Worm (Caenorhabditis elegans): ENCODE measurements around the gene sdz-1.

DNA sequence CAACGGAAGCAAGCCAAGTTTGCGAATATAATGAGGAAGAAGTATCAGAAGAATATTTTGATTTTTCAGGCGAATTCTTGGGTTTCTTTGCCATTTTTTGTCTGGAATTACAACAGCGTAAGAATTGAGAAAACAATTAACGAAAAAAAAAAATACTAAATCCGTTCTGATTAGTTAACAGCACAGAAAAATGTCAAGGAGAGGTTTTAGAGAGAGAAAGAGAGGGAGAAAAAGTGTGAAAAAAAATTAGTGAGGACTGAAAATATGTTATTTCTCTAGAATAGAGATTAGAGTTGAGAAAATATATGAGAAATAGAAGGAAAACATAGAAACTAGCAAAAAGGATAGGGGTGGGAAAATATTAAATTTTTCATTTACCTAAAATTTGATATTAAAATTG, 32.8 kb downstream of the sdz-1 start, which contains the start of gene dpy-19:
- TF ChIP-seq lin-35 (GFP tag; optimal IDR thresholded peaks at IDR 0.05) (no peak), C34B4.2 (tag; optimal IDR thresholded peaks at IDR 0.05) (no peak), nhr-28 (tag; optimal IDR thresholded peaks at IDR 0.05) (no peak), C04F5.9 (tag; optimal IDR thresholded peaks at IDR 0.05) (no peak), mep-1 (tag; optimal IDR thresholded peaks at IDR 0.05) (no peak), lin-39 (tag; optimal IDR thresholded peaks at IDR 0.05) (no peak), nhr-19 (GFP tag; conservative IDR thresholded peaks at IDR 0.05) (no peak), nhr-11 (tag; optimal IDR thresholded peaks at IDR 0.05) (no peak), ama-1 (optimal IDR thresholded peaks at IDR 0.05) (no peak)
